Fruit fly (Drosophila melanogaster): Measurements from ENCODE around the gene MED6.

- TF ChIP-seq psq (optimal IDR thresholded peaks at IDR 0.05) = no peak
- no peak for TF ChIP-seq Myc (optimal IDR thresholded peaks at IDR 0.05)
- TF ChIP-seq Sin3A (optimal IDR thresholded peaks at IDR 0.05) = no peak
- TF ChIP-seq h (optimal IDR thresholded peaks at IDR 0.05) = no peak
Observed at dm6 chr3R:9812447-9812846, 43.7 kb upstream of the MED6 start, which contains the start of gene CG8534.

Data from Kc167 (cell line).